Worm (Caenorhabditis elegans) whole organism, early embryonic: ENCODE measurements around the gene T13C5.9.

Source experiments
- F13C5.2 ChIP-seq: sonication (generic microtip); optimal IDR thresholded peaks from 2 replicates; lab custom pipeline; 2017; ENCODE audit warnings: mild to moderate bottlenecking, missing genetic modification characterization, inconsistent platforms, missing compliant biosample characterization
- ama-1 ChIP-seq: fragments of 150-350 bp; optimal IDR thresholded peaks from 2 replicates; lab custom pipeline; 2014
- hmg-4 ChIP-seq: fragments of 200-800 bp; sonication (Bioruptor generic); optimal IDR thresholded peaks from 2 replicates; lab custom pipeline; 2018; ENCODE audit warnings: mild to moderate bottlenecking, missing genetic modification characterization, missing compliant biosample characterization
- tra-4 ChIP-seq: sonication (generic microtip); optimal IDR thresholded peaks from 2 replicates; lab custom pipeline; 2017; ENCODE audit warnings: missing genetic modification characterization, missing compliant biosample characterization

ce11 chrX:6177944-6178566 lies 12.0 kb upstream of the T13C5.9 start, which contains the start of the genes T25B2.4 and T13C5.3:
- TF ChIP-seq hmg-4 (GFP tag; lab: Kevin White, UChicago) = no peak
- TF ChIP-seq ama-1 = no peak
- TF ChIP-seq tra-4 (tag; lab: Kevin White, UChicago) = no peak
- TF ChIP-seq F13C5.2 (tag; lab: Kevin White, UChicago) = no peak
